Fruit fly (Drosophila melanogaster): ENCODE results near the gene chrb.

- peak; percentile 56; the same call in 2 of the 3 replicates for TF ChIP-seq fd96Ca (GFP tag; IDR thresholded peaks at IDR 0.05)
- TF ChIP-seq CG32121 (GFP tag; IDR thresholded peaks at IDR 0.05) = peak; percentile 39
- no peak for TF ChIP-seq CG13204 (GFP tag; optimal IDR thresholded peaks at IDR 0.05)
- TF ChIP-seq Snoo (tag; optimal IDR thresholded peaks at IDR 0.05) = peak; percentile 8
- TF ChIP-seq rn (GFP tag; IDR thresholded peaks at IDR 0.05) = no peak
- no peak for TF ChIP-seq EcR (GFP tag; optimal IDR thresholded peaks at IDR 0.05)
- no peak for TF ChIP-seq CG9948 (tag; optimal IDR thresholded peaks at IDR 0.05)
- TF ChIP-seq Pif1A (GFP tag; optimal IDR thresholded peaks at IDR 0.05) = no peak
- no peak for TF ChIP-seq D1 (tag; optimal IDR thresholded peaks at IDR 0.05)
- TF ChIP-seq Ets98B (GFP tag; IDR thresholded peaks at IDR 0.05) = peak; percentile 52
Measured at dm6 chr3L:11534391-11535246, 47.3 kb downstream of the chrb start.

Data from whole organism, pupa.